Worm (Caenorhabditis elegans): ENCODE measurements around the gene osm-5.

DNA sequence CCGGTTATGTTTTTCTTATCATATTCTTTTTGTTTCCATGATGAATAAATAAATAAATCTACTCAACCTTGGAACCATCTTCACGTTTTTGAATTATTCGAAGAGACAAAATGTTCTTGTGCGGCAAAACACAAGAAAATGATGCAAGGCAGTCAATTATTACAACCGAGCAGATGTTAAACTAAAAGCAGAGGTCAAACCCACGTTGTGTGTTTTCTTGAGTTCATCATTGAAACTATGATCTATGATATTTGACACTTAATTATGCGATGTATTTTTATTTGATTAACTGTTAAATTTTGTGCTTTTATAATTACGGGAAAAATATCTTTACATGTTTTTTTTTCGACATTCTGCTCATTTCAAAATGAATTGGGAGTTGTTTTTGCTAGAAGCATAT, 37.4 kb downstream of the osm-5 start:
- TF ChIP-seq nhr-102 (tag; optimal IDR thresholded peaks at IDR 0.05) (no peak), ama-1 (optimal IDR thresholded peaks at IDR 0.05) (no peak), nhr-11 (tag; optimal IDR thresholded peaks at IDR 0.05) (no peak), ceh-82 (tag; optimal IDR thresholded peaks at IDR 0.05) (no peak), nhr-76 (tag; optimal IDR thresholded peaks at IDR 0.05) (no peak), mdl-1 (tag; optimal IDR thresholded peaks at IDR 0.05) (no peak), egl-27 (tag; optimal IDR thresholded peaks at IDR 0.05) (no peak), nhr-10 (tag; optimal IDR thresholded peaks at IDR 0.05) (no peak), zag-1 (tag; optimal IDR thresholded peaks at IDR 0.05) (no peak), ceh-20 (GFP tag; IDR thresholded peaks at IDR 0.05) (no peak), spr-1 (tag; optimal IDR thresholded peaks at IDR 0.05) (no peak), lin-13 (GFP tag; optimal IDR thresholded peaks at IDR 0.05) (no peak), Y105C5A.15 (GFP tag; IDR thresholded peaks at IDR 0.05) (no peak), nhr-28 (tag; optimal IDR thresholded peaks at IDR 0.05) (no peak)
